Worm (Caenorhabditis elegans): ENCODE measurements around the gene cept-2.

Gene cept-2

ce11 chrV:14316525-14316924 lies 31.0 kb upstream of the cept-2 start, which contains the start of gene F47B8.2:
Gene F47B8.2 (minus strand): TSS chrV:14316625.
- TF ChIP-seq lsy-2 (tag; optimal IDR thresholded peaks at IDR 0.05) (no peak), ceh-8 (GFP tag; optimal IDR thresholded peaks at IDR 0.05) (no peak), jun-1 (tag; optimal IDR thresholded peaks at IDR 0.05) (no peak), lin-39 (tag; optimal IDR thresholded peaks at IDR 0.05) (no peak), ceh-88 (GFP tag; IDR thresholded peaks at IDR 0.05) (no peak), hlh-4 (tag; optimal IDR thresholded peaks at IDR 0.05) (no peak)

ce11 chrV:14317204-14317603 lies 30.4 kb upstream of the cept-2 start:
- TF ChIP-seq lsy-2 (tag; optimal IDR thresholded peaks at IDR 0.05) (peak in 1 of 2 experiments; percentile 23), unc-98 (GFP tag; IDR thresholded peaks at IDR 0.05) (no peak), lin-14 (GFP tag; optimal IDR thresholded peaks at IDR 0.05) (peak; percentile 62), efl-1 (optimal IDR thresholded peaks at IDR 0.05) (no peak), efl-1 (GFP tag; optimal IDR thresholded peaks at IDR 0.05 in 1 of 2) (peak in 1 of 2 experiments; percentile 2), ceh-90 (tag; optimal IDR thresholded peaks at IDR 0.05) (no peak), mab-9 (GFP tag; IDR thresholded peaks at IDR 0.05) (no peak), nhr-19 (GFP tag; conservative IDR thresholded peaks at IDR 0.05) (no peak)

- TF ChIP-seq lin-15B (tag; optimal IDR thresholded peaks at IDR 0.05) (no peak), fkh-8 (tag; optimal IDR thresholded peaks at IDR 0.05) (peak; percentile 66), nhr-47 (tag; optimal IDR thresholded peaks at IDR 0.05) (no peak), jun-1 (tag; optimal IDR thresholded peaks at IDR 0.05) (no peak), pax-3 (tag; optimal IDR thresholded peaks at IDR 0.05) (peak; percentile 54), elt-3 (tag; optimal IDR thresholded peaks at IDR 0.05) (no peak), ceh-8 (GFP tag; optimal IDR thresholded peaks at IDR 0.05) (no peak), ceh-90 (tag; optimal IDR thresholded peaks at IDR 0.05) (peak; percentile 3)
These were observed 29.9 kb upstream of the cept-2 start for ce11 chrV:14317621-14318020.

ce11 chrV:14319101-14319781 lies 28.3 kb upstream of the cept-2 start, which contains the start of gene F47B8.13:
Gene F47B8.13 (minus strand): TSS chrV:14319731.
- TF ChIP-seq ceh-8 (GFP tag; optimal IDR thresholded peaks at IDR 0.05) (peak; percentile 40), hpl-2 (GFP tag; optimal IDR thresholded peaks at IDR 0.05) (no peak)

ce11 chrV:14320246-14320645 lies 27.3 kb upstream of the cept-2 start, which contains the start of gene F47B8.14:
Gene F47B8.14 (plus strand): TSS chrV:14320546.
- TF ChIP-seq ceh-82 (tag; optimal IDR thresholded peaks at IDR 0.05) (no peak), egl-13 (tag; optimal IDR thresholded peaks at IDR 0.05) (no peak), ama-1 (optimal IDR thresholded peaks at IDR 0.05) (no peak), ceh-8 (GFP tag; optimal IDR thresholded peaks at IDR 0.05) (no peak), elt-2 (tag; optimal IDR thresholded peaks at IDR 0.05) (no peak), mep-1 (tag; optimal IDR thresholded peaks at IDR 0.05) (no peak), mab-9 (GFP tag; IDR thresholded peaks at IDR 0.05) (no peak), unc-130 (tag; optimal IDR thresholded peaks at IDR 0.05) (no peak), nhr-20 (tag; optimal IDR thresholded peaks at IDR 0.05) (no peak), nhr-85 (tag) (no peak), unc-86 (tag; optimal IDR thresholded peaks at IDR 0.05) (no peak), ceh-88 (GFP tag; IDR thresholded peaks at IDR 0.05) (no peak), C34B4.2 (tag; optimal IDR thresholded peaks at IDR 0.05) (no peak), Y116A8C.19 (tag; optimal IDR thresholded peaks at IDR 0.05; ENCODE audit: borderline replicate concordance) (no peak), fos-1 (tag; optimal IDR thresholded peaks at IDR 0.05) (no peak), nhr-90 (tag; optimal IDR thresholded peaks at IDR 0.05; ENCODE audit: poor library complexity) (no peak), dpl-1 (GFP tag; optimal IDR thresholded peaks at IDR 0.05) (no peak)
